Worm (Caenorhabditis elegans) whole organism, young adult: ENCODE results near the gene msra-1.
A peak's percentile ranks its signal among the peaks of the same experiment; 100 is the strongest.

ENCODE experiments used
- B0035.1 ChIP-seq: sonication (generic microtip); optimal IDR thresholded peaks from 2 replicates; lab custom pipeline; 2016; ENCODE audit warnings: missing genetic modification characterization, mild to moderate bottlenecking, missing compliant biosample characterization, missing genotype, missing genetic modification reagents
- B0336.3 ChIP-seq: fragments of 200-800 bp; sonication (Bioruptor generic); IDR thresholded peaks from 2 replicates; pipeline ENCODE4 v1.3.6; 2022; ENCODE audit warnings: missing genetic modification characterization, missing compliant biosample characterization
- F10E7.11 ChIP-seq: sonication (generic microtip); optimal IDR thresholded peaks from 2 replicates; lab custom pipeline; 2017; ENCODE audit warnings: mild to moderate bottlenecking, missing genetic modification characterization, moderate library complexity, missing compliant biosample characterization
- F39B2.1 ChIP-seq: fragments of 200-800 bp; sonication (Bioruptor generic); IDR thresholded peaks from 2 replicates; pipeline ENCODE4 v1.3.6; 2022; ENCODE audit warnings: missing genetic modification reagents, missing genetic modification characterization, missing compliant biosample characterization
- F52B5.7 ChIP-seq: sonication (generic microtip); optimal IDR thresholded peaks from 2 replicates; lab custom pipeline; 2016; ENCODE audit warnings: mild to moderate bottlenecking, missing genetic modification characterization, missing compliant biosample characterization
- F57C9.4 ChIP-seq: sonication (generic microtip); optimal IDR thresholded peaks from 2 replicates; lab custom pipeline; 2017; ENCODE audit warnings: mild to moderate bottlenecking, missing genetic modification characterization, missing compliant biosample characterization
- T07F8.4 ChIP-seq: sonication (generic microtip); optimal IDR thresholded peaks from 2 replicates; lab custom pipeline; 2016; ENCODE audit warnings: mild to moderate bottlenecking, missing genetic modification characterization, moderate library complexity, missing compliant biosample characterization
- Y53G8AR.9 ChIP-seq: fragments of 200-800 bp; sonication (Bioruptor generic); conservative IDR thresholded peaks from 2 replicates; pipeline ENCODE4 v1.3.6; 2022; ENCODE audit warnings: missing genetic modification reagents, missing genetic modification characterization, missing compliant biosample characterization
- Y56A3A.18 ChIP-seq: fragments of 200-800 bp; sonication (Bioruptor generic); IDR thresholded peaks from 2 replicates; pipeline ENCODE4 v1.3.6; 2022; ENCODE audit warnings: missing genetic modification reagents, missing genetic modification characterization, missing compliant biosample characterization
- Y67H2A.10 ChIP-seq: fragments of 200-800 bp; sonication (Bioruptor generic); conservative IDR thresholded peaks from 2 replicates; pipeline ENCODE4 v1.3.6; 2022; ENCODE audit warnings: missing genetic modification reagents, missing genetic modification characterization, missing compliant biosample characterization
- Y79H2A.3 ChIP-seq: fragments of 200-800 bp; sonication (Bioruptor generic); conservative IDR thresholded peaks from 2 replicates; pipeline ENCODE4 v1.3.6; 2022; ENCODE audit warnings: missing genetic modification reagents, missing genetic modification characterization, missing compliant biosample characterization
- akir-1 ChIP-seq: fragments of 200-800 bp; sonication (Bioruptor generic); optimal IDR thresholded peaks from 2 replicates; lab custom pipeline; 2018; ENCODE audit warnings: mild to moderate bottlenecking, missing genetic modification characterization, moderate library complexity, missing compliant biosample characterization
- ama-1 ChIP-seq, 3 experiments: fragments of 150-350 bp in 1 of 3; sonication (generic microtip) in 2 of 3; optimal IDR thresholded peaks; 2 replicates each; lab custom pipeline; 2014 to 2018; ENCODE audit warnings: missing biosample characterization in 2 of 3, missing genetic modification characterization in 2 of 3, missing genetic modification reagents in 2 of 3
- aptf-2 ChIP-seq: fragments of 200-800 bp; sonication (Bioruptor generic); conservative IDR thresholded peaks from 2 replicates; pipeline ENCODE4 v1.3.6; 2022; ENCODE audit warnings: missing genetic modification reagents, missing genetic modification characterization, missing compliant biosample characterization
- attf-3 ChIP-seq: fragments of 200-800 bp; sonication (Bioruptor generic); conservative IDR thresholded peaks from 2 replicates; pipeline ENCODE4 v1.3.6; 2022; ENCODE audit warnings: missing genetic modification reagents, missing genetic modification characterization, missing compliant biosample characterization
- attf-5 ChIP-seq: fragments of 200-800 bp; sonication (Bioruptor generic); optimal IDR thresholded peaks from 2 replicates; lab custom pipeline; 2018; ENCODE audit warnings: mild to moderate bottlenecking, missing genetic modification characterization, missing compliant biosample characterization
- attf-6 ChIP-seq: fragments of 200-800 bp; sonication (Bioruptor generic); IDR thresholded peaks from 2 replicates; pipeline ENCODE4 v1.3.6; 2022; ENCODE audit warnings: missing genetic modification reagents, missing genetic modification characterization, missing compliant biosample characterization
- ccch-3 ChIP-seq: fragments of 200-800 bp; sonication (Bioruptor generic); optimal IDR thresholded peaks from 2 replicates; lab custom pipeline; 2018; ENCODE audit warnings: mild to moderate bottlenecking, missing genetic modification characterization, missing compliant biosample characterization
- cebp-2 ChIP-seq: fragments of 200-800 bp; sonication (Bioruptor generic); IDR thresholded peaks from 2 replicates; pipeline ENCODE4 v1.3.6; 2022; ENCODE audit warnings: missing genetic modification characterization, missing compliant biosample characterization
- ceh-100 ChIP-seq: fragments of 200-800 bp; sonication (Bioruptor generic); IDR thresholded peaks from 2 replicates; pipeline ENCODE4 v1.3.6; 2022; ENCODE audit warnings: missing genetic modification reagents, missing genetic modification characterization, missing compliant biosample characterization
- ceh-27 ChIP-seq: fragments of 200-800 bp; sonication (Bioruptor generic); optimal IDR thresholded peaks from 2 replicates; lab custom pipeline; 2018; ENCODE audit warnings: mild to moderate bottlenecking, missing genetic modification characterization, moderate library complexity, missing compliant biosample characterization
- ceh-91 ChIP-seq: fragments of 200-800 bp; sonication (Bioruptor generic); IDR thresholded peaks from 2 replicates; pipeline ENCODE4 v1.3.6; 2022; ENCODE audit warnings: missing genetic modification reagents, missing genetic modification characterization, missing compliant biosample characterization
- die-1 ChIP-seq: sonication (generic microtip); optimal IDR thresholded peaks from 2 replicates; lab custom pipeline; 2016; ENCODE audit warnings: missing genotype, mild to moderate bottlenecking, missing genetic modification characterization, missing compliant biosample characterization
- dpff-1 ChIP-seq: sonication (generic microtip); optimal IDR thresholded peaks from 2 replicates; lab custom pipeline; 2017; ENCODE audit warnings: mild to moderate bottlenecking, missing genetic modification characterization, missing compliant biosample characterization
- dpl-1 ChIP-seq: fragments of 150-350 bp; optimal IDR thresholded peaks from 2 replicates; lab custom pipeline; 2014; ENCODE audit warnings: missing biosample characterization, missing genetic modification reagents, missing genetic modification characterization
- egl-18 ChIP-seq: fragments of 200-800 bp; sonication (Bioruptor generic); IDR thresholded peaks from 2 replicates; pipeline ENCODE4 v1.3.6; 2022; ENCODE audit warnings: missing genetic modification reagents, missing genetic modification characterization, missing compliant biosample characterization
- hmg-1.2 ChIP-seq: fragments of 200-800 bp; sonication (Bioruptor generic); IDR thresholded peaks from 2 replicates; pipeline ENCODE4 v1.3.6; 2022; ENCODE audit warnings: missing genetic modification reagents, missing genetic modification characterization, missing compliant biosample characterization
- hmg-20 ChIP-seq: fragments of 200-800 bp; sonication (Bioruptor generic); IDR thresholded peaks from 2 replicates; pipeline ENCODE4 v1.3.6; 2022; ENCODE audit warnings: missing genetic modification reagents, missing genetic modification characterization, missing compliant biosample characterization
- lin-26 ChIP-seq: fragments of 200-800 bp; sonication (Bioruptor generic); IDR thresholded peaks from 2 replicates; pipeline ENCODE4 v1.3.6; 2022; ENCODE audit warnings: missing genetic modification reagents, missing genetic modification characterization, missing compliant biosample characterization
- lin-35 ChIP-seq, 3 experiments: fragments of 150-350 bp in 2 of 3; sonication (generic microtip) in 1 of 3; optimal IDR thresholded peaks; 2 replicates each; lab custom pipeline; 2014 to 2018; ENCODE audit warnings: missing biosample characterization in 3 of 3, missing genetic modification characterization in 3 of 3, missing genetic modification reagents in 3 of 3
- lsl-1 ChIP-seq: fragments of 200-800 bp; sonication (Bioruptor generic); optimal IDR thresholded peaks from 2 replicates; lab custom pipeline; 2018; ENCODE audit warnings: mild to moderate bottlenecking, missing genetic modification characterization, moderate library complexity, missing compliant biosample characterization
- madf-6 ChIP-seq: fragments of 200-800 bp; sonication (Bioruptor generic); IDR thresholded peaks from 2 replicates; pipeline ENCODE4 v1.3.6; 2022; ENCODE audit warnings: missing genetic modification reagents, missing genetic modification characterization, missing compliant biosample characterization
- madf-8 ChIP-seq: fragments of 200-800 bp; sonication (Bioruptor generic); conservative IDR thresholded peaks from 2 replicates; pipeline ENCODE4 v1.3.6; 2022; ENCODE audit warnings: missing genetic modification reagents, missing genetic modification characterization, missing compliant biosample characterization
- mxl-1 ChIP-seq: sonication (generic microtip); optimal IDR thresholded peaks from 2 replicates; lab custom pipeline; 2016; ENCODE audit warnings: missing genetic modification characterization, missing compliant biosample characterization
- nfya-1 ChIP-seq: sonication (generic microtip); optimal IDR thresholded peaks from 2 replicates; lab custom pipeline; 2017; ENCODE audit warnings: antibody characterized with exemption, missing compliant biosample characterization, missing genetic modification characterization, borderline replicate concordance; ENCODE audit not compliant: insufficient read depth
- nfya-2 ChIP-seq: fragments of 200-800 bp; sonication (Bioruptor generic); IDR thresholded peaks from 2 replicates; pipeline ENCODE4 v1.3.6; 2022; ENCODE audit warnings: missing genetic modification reagents, missing genetic modification characterization, missing compliant biosample characterization
- nfyb-1 ChIP-seq: fragments of 200-800 bp; sonication (Bioruptor generic); IDR thresholded peaks from 2 replicates; pipeline ENCODE4 v1.3.6; 2022; ENCODE audit warnings: missing genetic modification reagents, missing genetic modification characterization, missing compliant biosample characterization
- nhr-120 ChIP-seq: fragments of 200-800 bp; sonication (Bioruptor generic); IDR thresholded peaks from 2 replicates; pipeline ENCODE4 v1.3.6; 2022; ENCODE audit warnings: missing genetic modification characterization, missing compliant biosample characterization
- nhr-80 ChIP-seq: sonication (generic microtip); optimal IDR thresholded peaks from 2 replicates; lab custom pipeline; 2016; ENCODE audit warnings: missing genetic modification characterization, missing compliant biosample characterization
- nhr-90 ChIP-seq: sonication (generic microtip); optimal IDR thresholded peaks from 2 replicates; lab custom pipeline; 2016; ENCODE audit warnings: missing genotype, mild to moderate bottlenecking, missing genetic modification characterization, missing compliant biosample characterization
- rcor-1 ChIP-seq: fragments of 200-800 bp; sonication (Bioruptor generic); IDR thresholded peaks from 2 replicates; pipeline ENCODE4 v1.3.6; 2022; ENCODE audit warnings: missing genetic modification reagents, missing genetic modification characterization, missing compliant biosample characterization
- sdz-38 ChIP-seq: sonication (generic microtip); optimal IDR thresholded peaks from 2 replicates; lab custom pipeline; 2016; ENCODE audit warnings: missing genotype, missing genetic modification characterization, missing compliant biosample characterization
- sea-2 ChIP-seq: fragments of 200-800 bp; sonication (Bioruptor generic); IDR thresholded peaks from 2 replicates; pipeline ENCODE4 v1.3.6; 2022; ENCODE audit warnings: missing genetic modification characterization, missing compliant biosample characterization
- snpc-3.4 ChIP-seq: sonication (generic microtip); optimal IDR thresholded peaks from 2 replicates; lab custom pipeline; 2017; ENCODE audit warnings: missing genetic modification characterization, mild to moderate bottlenecking, missing compliant biosample characterization, antibody characterized with exemption, moderate library complexity, missing genotype, missing genetic modification reagents
- sptf-2 ChIP-seq: fragments of 200-800 bp; sonication (Bioruptor generic); optimal IDR thresholded peaks from 2 replicates; lab custom pipeline; 2018; ENCODE audit warnings: mild to moderate bottlenecking, missing genetic modification characterization, missing compliant biosample characterization
- tbp1 ChIP-seq: fragments of 200-800 bp; sonication (Bioruptor generic); optimal IDR thresholded peaks from 2 replicates; lab custom pipeline; 2018; ENCODE audit warnings: mild to moderate bottlenecking, missing genetic modification characterization, missing compliant biosample characterization
- unc-130 ChIP-seq: sonication (generic microtip); optimal IDR thresholded peaks from 2 replicates; lab custom pipeline; 2016; ENCODE audit warnings: missing genetic modification reagents, missing genetic modification characterization, missing compliant biosample characterization
- xnd-1 ChIP-seq: sonication (generic microtip); optimal IDR thresholded peaks from 2 replicates; lab custom pipeline; 2016; ENCODE audit warnings: missing genotype, missing genetic modification reagents, missing genetic modification characterization, missing compliant biosample characterization
- ztf-25 ChIP-seq: fragments of 200-800 bp; sonication (Bioruptor generic); IDR thresholded peaks from 2 replicates; pipeline ENCODE4 v1.3.6; 2022; ENCODE audit warnings: missing genetic modification reagents, missing genetic modification characterization, missing compliant biosample characterization

The msra-1 gene

DNA sequence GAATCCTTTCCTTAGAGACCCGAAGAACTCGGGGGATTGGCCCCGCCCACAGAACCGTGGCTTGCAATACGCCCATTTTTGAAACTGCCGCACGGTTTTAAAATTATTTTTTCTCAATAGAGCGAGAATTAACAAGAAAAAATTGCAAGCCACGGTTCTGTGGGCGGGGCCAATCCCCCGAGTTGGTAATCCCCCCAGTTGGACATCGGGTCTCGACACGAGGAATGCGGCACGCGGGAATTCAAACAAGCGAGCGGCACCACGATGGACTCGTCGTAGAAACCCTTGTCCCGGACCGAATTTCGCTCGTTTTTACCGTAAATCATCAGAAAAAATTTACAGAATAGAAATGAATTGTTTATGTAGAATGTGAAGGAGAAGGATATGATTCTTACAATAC is 10.8 kb downstream of the msra-1 start (continued):
- no peak for TF ChIP-seq sdz-38
- TF ChIP-seq B0035.1, result no peak
- TF ChIP-seq ama-1 (optimal IDR thresholded peaks at IDR 0.05; lab: Kevin White, UChicago), result no peak
- no peak for TF ChIP-seq ama-1 (GFP tag; optimal IDR thresholded peaks at IDR 0.05; lab: Kevin White, UChicago)
- TF ChIP-seq madf-8, result peak; percentile 56; the same call in 1 of the 2 replicates
- TF ChIP-seq nhr-120, result no peak
- no peak for TF ChIP-seq snpc-3.4
- TF ChIP-seq nhr-80 (tag; lab: Kevin White, UChicago), result no peak
- no peak for TF ChIP-seq Y79H2A.3
- no peak for TF ChIP-seq F52B5.7 (tag; lab: Kevin White, UChicago)
- peak; percentile 30; the same call in 1 of the 2 replicates for TF ChIP-seq hmg-1.2 (GFP tag; lab: Robert Waterston, UW)
- no peak for TF ChIP-seq nfya-2
- TF ChIP-seq ccch-3 (GFP tag; lab: Kevin White, UChicago), result no peak
- no peak for TF ChIP-seq nfyb-1 (GFP tag; lab: Robert Waterston, UW)
- no peak for TF ChIP-seq nhr-90 (tag; lab: Kevin White, UChicago)
- peak; percentile 79 for TF ChIP-seq madf-6 (GFP tag; lab: Robert Waterston, UW)
- no peak for TF ChIP-seq B0336.3 (GFP tag; lab: Robert Waterston, UW)
- no peak for TF ChIP-seq Y56A3A.18 (GFP tag; lab: Robert Waterston, UW)
- no peak for TF ChIP-seq die-1 (tag; lab: Kevin White, UChicago)
- TF ChIP-seq akir-1 (GFP tag; lab: Kevin White, UChicago), result no peak
- no peak for TF ChIP-seq sea-2
- TF ChIP-seq cebp-2, result no peak
- TF ChIP-seq F10E7.11 (tag; lab: Kevin White, UChicago), result no peak
- peak; percentile 42 for TF ChIP-seq unc-130 (GFP tag; lab: Kevin White, UChicago)
- peak; percentile 40 for TF ChIP-seq dpl-1 (GFP tag; lab: Kevin White, UChicago)
- no peak for TF ChIP-seq dpff-1
- peak; percentile 51 for TF ChIP-seq xnd-1 (tag; lab: Kevin White, UChicago)
- TF ChIP-seq F57C9.4, result no peak
- TF ChIP-seq rcor-1 (GFP tag; lab: Robert Waterston, UW), result peak; percentile 65
- TF ChIP-seq lin-26, result no peak
- TF ChIP-seq Y67H2A.10 (GFP tag; lab: Robert Waterston, UW), result no peak
- TF ChIP-seq egl-18, result no peak
- peak; percentile 65 for TF ChIP-seq lsl-1 (GFP tag; lab: Kevin White, UChicago)
- peak; percentile 58 for TF ChIP-seq ceh-91 (GFP tag; lab: Robert Waterston, UW)
- TF ChIP-seq T07F8.4 (tag; lab: Kevin White, UChicago), result no peak
- TF ChIP-seq Y53G8AR.9 (GFP tag; lab: Robert Waterston, UW), result no peak
- TF ChIP-seq aptf-2 (GFP tag; lab: Robert Waterston, UW), result 0 out of 2 replicates have a peak, but pooled peaks have one; percentile 22
- no peak for TF ChIP-seq hmg-20 (GFP tag; lab: Robert Waterston, UW)
- TF ChIP-seq nfya-1, result no peak
- TF ChIP-seq ceh-100 (GFP tag; lab: Robert Waterston, UW), result peak; percentile 70
- no peak for TF ChIP-seq tbp1
- TF ChIP-seq ztf-25 (GFP tag; lab: Robert Waterston, UW), result no peak
- TF ChIP-seq mxl-1 (tag; lab: Kevin White, UChicago), result no peak
- TF ChIP-seq sptf-2 (GFP tag; lab: Kevin White, UChicago), result no peak
- TF ChIP-seq F39B2.1 (GFP tag; lab: Robert Waterston, UW), result no peak
- TF ChIP-seq ceh-27 (GFP tag; lab: Kevin White, UChicago), result no peak
- 0 out of 2 replicates have a peak, but pooled peaks have one; percentile 8 for TF ChIP-seq attf-3 (GFP tag; lab: Robert Waterston, UW)
- TF ChIP-seq attf-6 (GFP tag; lab: Robert Waterston, UW), result 0 out of 2 replicates have a peak, but pooled peaks have one; percentile 38
- TF ChIP-seq lin-35 (GFP tag; optimal IDR thresholded peaks at IDR 0.05; lab: Kevin White, UChicago), result no peak
- TF ChIP-seq attf-5 (GFP tag; lab: Kevin White, UChicago), result no peak
